Fruit fly (Drosophila melanogaster) whole organism: ENCODE measurements around the gene CG13678.

Experiments
- CG8478 ChIP-seq: fragments of >200 bp; optimal IDR thresholded peaks from 2 replicates; lab custom pipeline; 2018; ENCODE audit warnings: inconsistent platforms
- Dll ChIP-seq: fragments of >200 bp; optimal IDR thresholded peaks from 2 replicates; lab custom pipeline; 2017
- EcR ChIP-seq, 2 experiments: fragments of >200 bp; optimal IDR thresholded peaks; 2 replicates each; lab custom pipeline; 2017; ENCODE audit warnings: missing biosample characterization in 2 of 2, missing genetic modification characterization in 2 of 2, missing genetic modification reagents in 2 of 2
- psq ChIP-seq: fragments of >200 bp; optimal IDR thresholded peaks from 2 replicates; lab custom pipeline; 2017
- usp ChIP-seq: fragments of >200 bp; optimal IDR thresholded peaks from 2 replicates; lab custom pipeline; 2017; ENCODE audit warnings: missing biosample characterization, missing genetic modification characterization, mixed read lengths

DNA sequence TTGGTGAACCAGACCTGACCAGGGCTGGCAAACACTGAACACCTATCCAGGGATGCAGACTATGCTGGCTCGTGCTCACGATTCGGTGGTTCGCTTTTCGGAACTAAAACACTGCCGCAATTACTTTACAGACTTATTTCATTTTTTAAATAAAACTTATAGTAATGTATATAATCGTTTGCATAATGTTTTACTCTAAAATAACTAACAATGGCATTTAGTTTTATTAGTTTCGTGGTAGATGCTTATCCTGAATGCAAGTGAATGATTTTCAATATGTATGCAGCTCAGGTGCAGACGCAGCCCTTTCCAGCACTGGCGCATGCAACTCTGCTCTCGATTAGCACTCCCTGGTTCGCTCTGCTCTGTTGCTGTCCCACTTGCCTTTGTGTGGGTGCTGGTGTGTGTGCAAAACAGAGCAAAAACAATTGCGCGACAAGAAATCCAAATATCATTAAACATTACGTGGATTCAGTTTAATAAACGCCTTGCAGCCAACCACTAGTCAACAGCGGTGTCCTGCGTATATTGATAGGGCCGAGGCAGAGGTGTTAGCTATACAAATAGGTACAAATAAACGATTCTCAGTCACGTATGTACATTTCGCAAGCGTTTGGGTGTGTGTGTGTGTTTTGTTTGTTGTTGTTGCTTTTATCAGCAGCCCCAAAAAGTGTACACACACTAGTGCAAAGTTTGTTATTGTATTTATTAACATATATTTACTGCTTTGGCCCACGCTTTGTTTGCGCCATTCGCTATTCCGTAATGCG lies 35.1 kb upstream of the CG13678 start, which contains the start of the genes ERR and Atg18a:
- TF ChIP-seq EcR (GFP tag; optimal IDR thresholded peaks at IDR 0.05; lab: Kevin White, UChicago) (no peak), Dll (lab: Kevin White, UChicago) (no peak), psq (lab: Kevin White, UChicago) (no peak), usp (no peak), CG8478 (lab: Kevin White, UChicago) (no peak)
